Fruit fly (Drosophila melanogaster) whole organism, embryonic: ENCODE data around the gene Ing3.
A peak's percentile ranks its signal among the peaks of the same experiment; 100 is the strongest.

Experiments used
- Abd-B ChIP-seq: fragments of 200-800 bp; sonication (Bioruptor generic); optimal IDR thresholded peaks from 2 replicates; lab custom pipeline; 2018; ENCODE audit warnings: missing biosample characterization, mild to moderate bottlenecking, missing genetic modification characterization, moderate library complexity
- Ada2b ChIP-seq: fragments of 200-800 bp; sonication (Bioruptor generic); IDR thresholded peaks from 2 replicates; pipeline ENCODE4 v1.3.6; 2022; ENCODE audit warnings: missing biosample characterization, missing genetic modification characterization
- Aef1 ChIP-seq: fragments of 200-800 bp; sonication (Bioruptor generic); IDR thresholded peaks from 3 replicates; pipeline ENCODE4 v1.3.6; 2022; ENCODE audit warnings: missing biosample characterization, missing genetic modification characterization
- Asciz ChIP-seq: fragments of 200-800 bp; sonication (Bioruptor generic); optimal IDR thresholded peaks from 2 replicates; lab custom pipeline; 2017; ENCODE audit warnings: missing biosample characterization, mild to moderate bottlenecking, missing genetic modification characterization, missing genetic modification reagents
- Atf6 ChIP-seq: fragments of 200-800 bp; sonication (Bioruptor generic); IDR thresholded peaks from 2 replicates; pipeline ENCODE4 v1.3.6; 2022; ENCODE audit warnings: missing biosample characterization, missing genetic modification characterization
- CG10366 ChIP-seq: fragments of 200-800 bp; sonication (Bioruptor generic); IDR thresholded peaks from 2 replicates; pipeline ENCODE4 v1.3.6; 2022; ENCODE audit warnings: missing biosample characterization, missing genetic modification characterization
- CG11504 ChIP-seq: fragments of 200-800 bp; sonication (Bioruptor generic); optimal IDR thresholded peaks from 3 replicates; lab custom pipeline; 2019; ENCODE audit warnings: missing biosample characterization, mild to moderate bottlenecking, missing genetic modification characterization, moderate library complexity
- CG1602 ChIP-seq: fragments of 200-800 bp; sonication (Bioruptor generic); optimal IDR thresholded peaks from 3 replicates; lab custom pipeline; 2016; ENCODE audit warnings: missing biosample characterization, missing genetic modification characterization
- CG16863 ChIP-seq: fragments of 200-800 bp; sonication (Bioruptor generic); optimal IDR thresholded peaks from 3 replicates; lab custom pipeline; 2016; ENCODE audit warnings: missing biosample characterization, missing genetic modification characterization
- CG17359 ChIP-seq: fragments of 200-800 bp; sonication (Bioruptor generic); optimal IDR thresholded peaks from 3 replicates; lab custom pipeline; 2018; ENCODE audit warnings: missing biosample characterization, mild to moderate bottlenecking, missing genetic modification characterization, moderate library complexity
- CG17829 ChIP-seq: fragments of 200-800 bp; optimal IDR thresholded peaks from 2 replicates; lab custom pipeline; 2019; ENCODE audit warnings: missing biosample characterization, mild to moderate bottlenecking, missing genetic modification characterization, moderate library complexity
- CG2120 ChIP-seq: fragments of 200-800 bp; sonication (Bioruptor generic); optimal IDR thresholded peaks from 3 replicates; lab custom pipeline; 2016; ENCODE audit warnings: missing biosample characterization, missing genetic modification characterization
- CG32532 ChIP-seq: fragments of 200-800 bp; sonication (Bioruptor generic); IDR thresholded peaks from 2 replicates; pipeline ENCODE4 v1.3.6; 2022; ENCODE audit warnings: missing biosample characterization, missing genetic modification characterization
- CG3281 ChIP-seq: fragments of 200-800 bp; sonication (Bioruptor generic); optimal IDR thresholded peaks from 3 replicates; lab custom pipeline; 2017; ENCODE audit warnings: missing biosample characterization, mild to moderate bottlenecking, missing genetic modification characterization
- CG33557 ChIP-seq: fragments of 200-800 bp; sonication (Bioruptor generic); optimal IDR thresholded peaks from 2 replicates; lab custom pipeline; 2019; ENCODE audit warnings: missing biosample characterization, mild to moderate bottlenecking, missing genetic modification characterization, moderate library complexity
- CG3726 ChIP-seq: fragments of 200-800 bp; sonication (Bioruptor generic); IDR thresholded peaks from 3 replicates; pipeline ENCODE4, ENCODE4 v1.3.6; 2022; ENCODE audit warnings: missing biosample characterization, missing genetic modification characterization
- CG3995 ChIP-seq: fragments of 200-800 bp; sonication (Bioruptor generic); optimal IDR thresholded peaks from 3 replicates; lab custom pipeline; 2016; ENCODE audit warnings: missing biosample characterization, missing genetic modification characterization
- CG5245 ChIP-seq: fragments of 200-800 bp; sonication (Bioruptor generic); optimal IDR thresholded peaks from 3 replicates; lab custom pipeline; 2016; ENCODE audit warnings: missing biosample characterization, missing genetic modification characterization
- CG6254 ChIP-seq: fragments of 200-800 bp; sonication (Bioruptor generic); optimal IDR thresholded peaks from 3 replicates; lab custom pipeline; 2017; ENCODE audit warnings: mild to moderate bottlenecking, missing biosample characterization, missing genetic modification reagents, missing genetic modification characterization
- Dek ChIP-seq: fragments of 200-800 bp; sonication (Bioruptor generic); optimal IDR thresholded peaks from 3 replicates; lab custom pipeline; 2019; ENCODE audit warnings: missing biosample characterization, mild to moderate bottlenecking, missing genetic modification characterization, moderate library complexity
- Dref ChIP-seq: fragments of 200-800 bp; sonication (Bioruptor generic); IDR thresholded peaks from 2 replicates; pipeline ENCODE4 v1.3.6; 2022; ENCODE audit warnings: missing biosample characterization, missing genetic modification characterization
- ERR ChIP-seq: fragments of 200-800 bp; sonication (Bioruptor generic); optimal IDR thresholded peaks from 2 replicates; lab custom pipeline; 2016; ENCODE audit warnings: missing biosample characterization, missing genetic modification characterization
- Fer3 ChIP-seq: fragments of 200-800 bp; sonication (Bioruptor generic); optimal IDR thresholded peaks from 2 replicates; lab custom pipeline; 2018; ENCODE audit warnings: missing biosample characterization, mild to moderate bottlenecking, missing genetic modification characterization, moderate library complexity
- HLH3B ChIP-seq: fragments of 200-800 bp; sonication (Bioruptor generic); IDR thresholded peaks from 2 replicates; pipeline ENCODE4 v1.3.6; 2022; ENCODE audit warnings: missing biosample characterization, missing genetic modification characterization
- Hand ChIP-seq: fragments of 200-800 bp; sonication (Bioruptor generic); optimal IDR thresholded peaks from 2 replicates; lab custom pipeline; 2017; ENCODE audit warnings: mild to moderate bottlenecking, missing biosample characterization, missing genetic modification reagents, missing genetic modification characterization
- Hmr ChIP-seq: fragments of 200-800 bp; sonication (Bioruptor generic); optimal IDR thresholded peaks from 3 replicates; lab custom pipeline; 2017; ENCODE audit warnings: mild to moderate bottlenecking, missing biosample characterization, missing genetic modification reagents, missing genetic modification characterization
- NC2α ChIP-seq: fragments of 200-800 bp; sonication (Bioruptor generic); optimal IDR thresholded peaks from 2 replicates; lab custom pipeline; 2016; ENCODE audit warnings: missing biosample characterization, missing genetic modification characterization
- NC2β ChIP-seq: fragments of 200-800 bp; sonication (Bioruptor generic); optimal IDR thresholded peaks from 2 replicates; lab custom pipeline; 2016; ENCODE audit warnings: missing biosample characterization, missing genetic modification characterization
- Rfx ChIP-seq: fragments of 200-800 bp; sonication (Bioruptor generic); IDR thresholded peaks from 2 replicates; pipeline ENCODE4 v1.3.6; 2022; ENCODE audit warnings: missing biosample characterization, missing genetic modification characterization
- Spps ChIP-seq: fragments of 200-800 bp; sonication (Bioruptor generic); optimal IDR thresholded peaks from 2 replicates; lab custom pipeline; 2018; ENCODE audit warnings: missing biosample characterization, mild to moderate bottlenecking, missing genetic modification characterization
- Sry-β ChIP-seq: fragments of 200-800 bp; sonication (Bioruptor generic); optimal IDR thresholded peaks from 2 replicates; lab custom pipeline; 2018; ENCODE audit warnings: missing biosample characterization, mild to moderate bottlenecking, missing genetic modification characterization, moderate library complexity
- Stat92E ChIP-seq, 3 experiments: fragments of >200 bp in 2 of 3; fragments of 200-800 bp in 1 of 3; sonication (Bioruptor generic) in 1 of 3; optimal IDR thresholded peaks; 2 replicates each; lab custom pipeline; 2017 to 2019; ENCODE audit warnings: missing biosample characterization in 3 of 3, missing genetic modification characterization in 3 of 3, mild to moderate bottlenecking in 1 of 3, moderate library complexity in 1 of 3
- az2 ChIP-seq: fragments of 200-800 bp; sonication (Bioruptor generic); optimal IDR thresholded peaks from 3 replicates; lab custom pipeline; 2016; ENCODE audit warnings: missing biosample characterization, missing genetic modification characterization
- bab2 ChIP-seq: fragments of 200-800 bp; sonication (Bioruptor generic); optimal IDR thresholded peaks from 2 replicates; lab custom pipeline; 2016; ENCODE audit warnings: missing biosample characterization, missing genetic modification characterization
- crc ChIP-seq: fragments of 200-800 bp; sonication (Bioruptor generic); optimal IDR thresholded peaks from 2 replicates; lab custom pipeline; 2016; ENCODE audit warnings: missing biosample characterization, missing genetic modification characterization
- klu ChIP-seq: fragments of 200-800 bp; sonication (Bioruptor generic); IDR thresholded peaks from 2 replicates; pipeline ENCODE4 v1.3.6; 2022; ENCODE audit warnings: missing biosample characterization, missing genetic modification characterization
- kni ChIP-seq: fragments of 200-800 bp; sonication (Bioruptor generic); optimal IDR thresholded peaks from 3 replicates; lab custom pipeline; 2017; ENCODE audit warnings: mild to moderate bottlenecking, missing biosample characterization, missing genetic modification reagents, missing genetic modification characterization
- luna ChIP-seq: fragments of 200-800 bp; sonication (Bioruptor generic); optimal IDR thresholded peaks from 2 replicates; lab custom pipeline; 2016; ENCODE audit warnings: missing biosample characterization, missing genetic modification characterization
- p53 ChIP-seq: fragments of 200-800 bp; sonication (Bioruptor generic); optimal IDR thresholded peaks from 2 replicates; lab custom pipeline; 2016; ENCODE audit warnings: missing biosample characterization, missing genetic modification characterization
- pan ChIP-seq, 4 experiments: fragments of >200 bp in 3 of 4; fragments of 200-800 bp in 1 of 4; sonication (Bioruptor generic) in 1 of 4; optimal IDR thresholded peaks in 3 of 4; IDR thresholded peaks in 1 of 4; 2 replicates each; pipeline versions ENCODE4 v1.3.6 to Lab custom; 2017 to 2022; ENCODE audit warnings: missing biosample characterization in 2 of 4, missing genetic modification characterization in 2 of 4, mixed read lengths in 1 of 4
- pros ChIP-seq: fragments of 200-800 bp; sonication (Bioruptor generic); optimal IDR thresholded peaks from 3 replicates; lab custom pipeline; 2019; ENCODE audit warnings: missing biosample characterization, mild to moderate bottlenecking, missing genetic modification characterization, moderate library complexity
- ro ChIP-seq: fragments of 200-800 bp; sonication (Bioruptor generic); IDR thresholded peaks from 2 replicates; pipeline ENCODE4 v1.3.6; 2022; ENCODE audit warnings: missing biosample characterization, missing genetic modification characterization
- sc ChIP-seq, 3 experiments: fragments of >200 bp in 2 of 3; fragments of 200-800 bp in 1 of 3; sonication (Bioruptor generic) in 1 of 3; optimal IDR thresholded peaks; 2 replicates in 2 of 3; 3 replicates in 1 of 3; lab custom pipeline; 2017; ENCODE audit warnings: mild to moderate bottlenecking in 1 of 3, missing biosample characterization in 1 of 3, missing genetic modification characterization in 1 of 3, missing genetic modification reagents in 1 of 3
- shn ChIP-seq: fragments of 200-800 bp; sonication (Bioruptor generic); optimal IDR thresholded peaks from 3 replicates; lab custom pipeline; 2016; ENCODE audit warnings: missing biosample characterization, missing genetic modification characterization
- sob ChIP-seq: fragments of 200-800 bp; sonication (Bioruptor generic); IDR thresholded peaks from 2 replicates; pipeline ENCODE4 v1.3.6; 2022; ENCODE audit warnings: missing biosample characterization, missing genetic modification characterization
- sqz ChIP-seq: fragments of 200-800 bp; sonication (Bioruptor generic); optimal IDR thresholded peaks from 3 replicates; lab custom pipeline; 2018; ENCODE audit warnings: missing biosample characterization, mild to moderate bottlenecking, missing genetic modification characterization
- stwl ChIP-seq: fragments of 200-800 bp; sonication (Bioruptor generic); optimal IDR thresholded peaks from 3 replicates; lab custom pipeline; 2018; ENCODE audit warnings: missing biosample characterization, mild to moderate bottlenecking, missing genetic modification characterization, moderate library complexity
- wek ChIP-seq: fragments of 200-800 bp; sonication (Bioruptor generic); optimal IDR thresholded peaks from 3 replicates; lab custom pipeline; 2018; ENCODE audit warnings: missing biosample characterization, mild to moderate bottlenecking, missing genetic modification characterization, moderate library complexity
- z ChIP-seq: fragments of 200-800 bp; sonication (Bioruptor generic); IDR thresholded peaks from 3 replicates; pipeline ENCODE4 v1.3.6; 2022; ENCODE audit warnings: missing biosample characterization, missing genetic modification characterization

The Ing3 gene

DNA sequence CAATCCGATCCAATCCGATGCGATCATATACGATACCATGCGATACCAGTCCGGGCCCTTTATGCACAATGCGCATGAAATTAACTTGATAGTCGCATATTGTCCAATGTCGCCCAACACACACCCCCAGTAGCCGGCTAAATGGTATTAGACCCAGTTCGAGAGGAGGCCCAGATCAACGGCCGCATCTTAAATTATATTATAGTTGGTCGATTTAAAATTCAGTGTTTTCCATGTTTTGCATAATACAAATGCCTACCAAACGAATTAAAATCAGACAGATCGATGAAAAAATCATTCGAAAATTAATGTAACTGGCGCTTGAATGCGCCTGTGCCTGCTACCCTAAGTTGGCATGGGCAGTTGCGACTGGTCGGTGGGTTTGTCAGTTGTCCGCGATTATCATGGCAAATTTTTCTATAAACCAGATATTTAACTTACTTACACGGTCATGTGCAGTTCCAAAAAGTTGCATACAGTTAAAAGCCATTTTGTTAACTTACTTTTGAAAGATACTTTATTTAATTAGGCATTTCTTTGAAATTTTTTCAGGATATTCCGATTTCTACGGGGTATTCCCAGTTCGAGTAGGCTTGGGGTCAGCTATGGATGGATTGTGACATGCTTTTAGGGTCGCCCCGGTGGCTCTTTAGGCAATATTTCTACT is 17.1 kb upstream of the Ing3 start (continued):
- TF ChIP-seq luna (GFP tag; lab: Kevin White, UChicago): no peak
- TF ChIP-seq kni (GFP tag; lab: Kevin White, UChicago): no peak
- no peak for TF ChIP-seq Stat92E (GFP tag; optimal IDR thresholded peaks at IDR 0.05; lab: Kevin White, UChicago)
- TF ChIP-seq p53 (GFP tag; lab: Kevin White, UChicago): no peak
- no peak for TF ChIP-seq NC2β (GFP tag; lab: Kevin White, UChicago)
- TF ChIP-seq CG3995: no peak
- no peak for TF ChIP-seq wek
- no peak for TF ChIP-seq CG17359 (tag; lab: Kevin White, UChicago)
- no peak for TF ChIP-seq Hmr (GFP tag; lab: Kevin White, UChicago)
- no peak; the same call in 1 of the 2 replicates for TF ChIP-seq sob (GFP tag; lab: Robert Waterston, UW)
- no peak for TF ChIP-seq Aef1 (GFP tag; lab: Robert Waterston, UW)
- no peak for TF ChIP-seq Spps (tag; lab: Kevin White, UChicago)
- peak; percentile 7 for TF ChIP-seq CG1602 (GFP tag; lab: Kevin White, UChicago)
- no peak for TF ChIP-seq Fer3 (tag; lab: Kevin White, UChicago)
- peak; percentile 29; the same call in 1 of the 2 replicates for TF ChIP-seq Rfx (GFP tag; lab: Robert Waterston, UW)
- peak; percentile 39 for TF ChIP-seq Abd-B (GFP tag; lab: Kevin White, UChicago)
- TF ChIP-seq z (GFP tag; lab: Robert Waterston, UW): no peak
- TF ChIP-seq CG6254 (GFP tag; lab: Kevin White, UChicago): no peak
- TF ChIP-seq pan (optimal IDR thresholded peaks at IDR 0.05; lab: Kevin White, UChicago): no peak
- TF ChIP-seq pan (GFP tag; optimal IDR thresholded peaks at IDR 0.05 in 1 of 2, IDR thresholded peaks at IDR 0.05 in 1 of 2): no peak
- TF ChIP-seq CG11504 (tag; lab: Kevin White, UChicago): peak; percentile 54
- TF ChIP-seq Sry-β (GFP tag; lab: Kevin White, UChicago): no peak
- no peak for TF ChIP-seq sqz (GFP tag; lab: Kevin White, UChicago)
- TF ChIP-seq CG3281 (GFP tag; lab: Kevin White, UChicago): no peak
- no peak for TF ChIP-seq CG33557 (GFP tag; lab: Kevin White, UChicago)
- no peak for TF ChIP-seq Hand (GFP tag; lab: Kevin White, UChicago)
- no peak for TF ChIP-seq ERR (GFP tag; lab: Kevin White, UChicago)
- no peak for TF ChIP-seq shn (GFP tag; lab: Kevin White, UChicago)
- no peak for TF ChIP-seq NC2α (GFP tag; lab: Kevin White, UChicago)
- no peak for TF ChIP-seq az2 (GFP tag; lab: Kevin White, UChicago)
- no peak for TF ChIP-seq Dek (tag; lab: Kevin White, UChicago)
- TF ChIP-seq stwl (tag; lab: Kevin White, UChicago): no peak
- TF ChIP-seq sc (optimal IDR thresholded peaks at IDR 0.05; lab: Kevin White, UChicago): no peak
- no peak for TF ChIP-seq sc (GFP tag; optimal IDR thresholded peaks at IDR 0.05; lab: Kevin White, UChicago)
- TF ChIP-seq HLH3B (GFP tag; lab: Robert Waterston, UW): no peak
- no peak for TF ChIP-seq Ada2b (GFP tag; lab: Robert Waterston, UW)
- TF ChIP-seq CG10366: peak; percentile 45; the same call in 1 of the 2 replicates
- no peak for TF ChIP-seq CG2120
- TF ChIP-seq crc (GFP tag; lab: Kevin White, UChicago): no peak
- no peak for TF ChIP-seq klu
- peak; percentile 55; the same call in 1 of the 3 replicates for TF ChIP-seq CG3726 (GFP tag; lab: Robert Waterston, UW)
- TF ChIP-seq CG17829 (tag; lab: Kevin White, UChicago): peak; percentile 16
- no peak for TF ChIP-seq bab2 (GFP tag; lab: Kevin White, UChicago)
- TF ChIP-seq pros: no peak
- TF ChIP-seq Dref: no peak
- TF ChIP-seq CG16863 (GFP tag; lab: Kevin White, UChicago): no peak
- no peak for TF ChIP-seq ro (GFP tag; lab: Robert Waterston, UW)
- TF ChIP-seq CG32532: no peak
- TF ChIP-seq Atf6: no peak
- TF ChIP-seq CG5245 (GFP tag; lab: Kevin White, UChicago): no peak
- TF ChIP-seq Asciz (GFP tag; lab: Kevin White, UChicago): no peak
